Worm (Caenorhabditis elegans): ENCODE measurements around the gene scl-9.

Gene scl-9

ce11 chrIV:13016820-13017219, 30.1 kb upstream of the scl-9 start:
- TF ChIP-seq ama-1 (optimal IDR thresholded peaks at IDR 0.05) (no peak), flt-1 (GFP tag; IDR thresholded peaks at IDR 0.05) (no peak), tbx-11 (GFP tag; IDR thresholded peaks at IDR 0.05) (no peak), F13C5.2 (tag; optimal IDR thresholded peaks at IDR 0.05) (no peak), hmg-4 (GFP tag; optimal IDR thresholded peaks at IDR 0.05) (no peak), ets-7 (tag; optimal IDR thresholded peaks at IDR 0.05) (no peak), hnd-1 (tag; optimal IDR thresholded peaks at IDR 0.05) (no peak), pes-1 (GFP tag; IDR thresholded peaks at IDR 0.05) (no peak), tra-4 (tag; optimal IDR thresholded peaks at IDR 0.05) (no peak), aly-1 (tag; optimal IDR thresholded peaks at IDR 0.05) (no peak), ceh-13 (GFP tag; optimal IDR thresholded peaks at IDR 0.05) (no peak), scrt-1 (GFP tag; IDR thresholded peaks at IDR 0.05) (no peak), hmbx-1 (tag; optimal IDR thresholded peaks at IDR 0.05) (no peak), ceh-36 (tag; optimal IDR thresholded peaks at IDR 0.05) (no peak)

- TF ChIP-seq ama-1 (optimal IDR thresholded peaks at IDR 0.05) (no peak), F13C5.2 (tag; optimal IDR thresholded peaks at IDR 0.05) (no peak), pes-1 (GFP tag; IDR thresholded peaks at IDR 0.05) (no peak), ets-7 (tag; optimal IDR thresholded peaks at IDR 0.05) (no peak), sea-1 (GFP tag; conservative IDR thresholded peaks at IDR 0.05) (no peak), hnd-1 (tag; optimal IDR thresholded peaks at IDR 0.05) (no peak), ceh-13 (GFP tag; optimal IDR thresholded peaks at IDR 0.05) (no peak), tbx-11 (GFP tag; IDR thresholded peaks at IDR 0.05) (no peak), flt-1 (GFP tag; IDR thresholded peaks at IDR 0.05) (no peak), scrt-1 (GFP tag; IDR thresholded peaks at IDR 0.05) (no peak), hmbx-1 (tag; optimal IDR thresholded peaks at IDR 0.05) (no peak), tra-4 (tag; optimal IDR thresholded peaks at IDR 0.05) (no peak), B0310.2 (tag; optimal IDR thresholded peaks at IDR 0.05) (no peak), tbx-37 (GFP tag; conservative IDR thresholded peaks at IDR 0.05) (no peak), aly-1 (tag; optimal IDR thresholded peaks at IDR 0.05) (no peak), hmg-4 (GFP tag; optimal IDR thresholded peaks at IDR 0.05) (no peak), ceh-36 (tag; optimal IDR thresholded peaks at IDR 0.05) (no peak)
These were observed 25.9 kb upstream of the scl-9 start for ce11 chrIV:13021006-13021405.

- TF ChIP-seq flt-1 (GFP tag; IDR thresholded peaks at IDR 0.05) (no peak), hnd-1 (tag; optimal IDR thresholded peaks at IDR 0.05) (no peak), hmbx-1 (tag; optimal IDR thresholded peaks at IDR 0.05) (no peak), pes-1 (GFP tag; IDR thresholded peaks at IDR 0.05) (0 out of 2 replicates have a peak, but pooled peaks have one; percentile 15), hmg-4 (GFP tag; optimal IDR thresholded peaks at IDR 0.05) (peak; percentile 16)
These were observed 24.1 kb upstream of the scl-9 start for ce11 chrIV:13022892-13023291.

DNA sequence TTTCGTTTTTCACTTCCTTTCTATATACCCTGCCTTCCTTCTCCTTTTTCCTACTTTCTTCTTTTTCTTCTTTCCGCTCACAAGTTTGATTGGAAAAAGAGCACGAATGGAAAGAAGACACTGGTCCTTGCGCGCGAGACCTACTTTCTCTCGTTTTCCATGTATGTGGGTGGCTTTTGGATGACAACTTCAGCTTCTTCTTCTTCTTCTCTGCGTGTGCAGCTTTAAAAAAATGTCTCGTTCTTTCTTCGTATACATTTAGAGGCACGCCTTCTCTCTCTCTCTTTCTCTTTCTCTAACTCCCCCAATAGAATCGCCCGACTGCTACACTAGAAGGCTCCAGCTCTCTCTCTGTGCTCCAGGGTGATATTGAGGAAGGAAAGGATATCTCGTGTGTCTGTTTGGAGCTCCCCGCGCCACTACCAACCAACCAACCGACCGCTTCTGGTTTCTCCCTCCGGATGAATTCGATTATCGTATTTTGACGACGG, 21.1 kb upstream of the scl-9 start:
- TF ChIP-seq hmg-4 (GFP tag; optimal IDR thresholded peaks at IDR 0.05), result no peak
- TF ChIP-seq scrt-1 (GFP tag; IDR thresholded peaks at IDR 0.05), result no peak
- no peak for TF ChIP-seq tbx-37 (GFP tag; conservative IDR thresholded peaks at IDR 0.05)
- no peak for TF ChIP-seq ets-7 (tag; optimal IDR thresholded peaks at IDR 0.05)
- no peak for TF ChIP-seq sea-1 (GFP tag; conservative IDR thresholded peaks at IDR 0.05)
- no peak for TF ChIP-seq hmbx-1 (tag; optimal IDR thresholded peaks at IDR 0.05)
- TF ChIP-seq tra-4 (tag; optimal IDR thresholded peaks at IDR 0.05), result no peak
- no peak for TF ChIP-seq F13C5.2 (tag; optimal IDR thresholded peaks at IDR 0.05)
- no peak for TF ChIP-seq ceh-13 (GFP tag; optimal IDR thresholded peaks at IDR 0.05)
- no peak for TF ChIP-seq pes-1 (GFP tag; IDR thresholded peaks at IDR 0.05)
- no peak for TF ChIP-seq ama-1 (optimal IDR thresholded peaks at IDR 0.05)
- no peak for TF ChIP-seq B0310.2 (tag; optimal IDR thresholded peaks at IDR 0.05)
- no peak for TF ChIP-seq tbx-11 (GFP tag; IDR thresholded peaks at IDR 0.05)
- no peak for TF ChIP-seq hnd-1 (tag; optimal IDR thresholded peaks at IDR 0.05)
- TF ChIP-seq aly-1 (tag; optimal IDR thresholded peaks at IDR 0.05), result no peak

- TF ChIP-seq ceh-36 (tag; optimal IDR thresholded peaks at IDR 0.05), result no peak
- TF ChIP-seq hmg-4 (GFP tag; optimal IDR thresholded peaks at IDR 0.05), result no peak
These were observed 20.2 kb upstream of the scl-9 start for ce11 chrIV:13026762-13027161.

DNA sequence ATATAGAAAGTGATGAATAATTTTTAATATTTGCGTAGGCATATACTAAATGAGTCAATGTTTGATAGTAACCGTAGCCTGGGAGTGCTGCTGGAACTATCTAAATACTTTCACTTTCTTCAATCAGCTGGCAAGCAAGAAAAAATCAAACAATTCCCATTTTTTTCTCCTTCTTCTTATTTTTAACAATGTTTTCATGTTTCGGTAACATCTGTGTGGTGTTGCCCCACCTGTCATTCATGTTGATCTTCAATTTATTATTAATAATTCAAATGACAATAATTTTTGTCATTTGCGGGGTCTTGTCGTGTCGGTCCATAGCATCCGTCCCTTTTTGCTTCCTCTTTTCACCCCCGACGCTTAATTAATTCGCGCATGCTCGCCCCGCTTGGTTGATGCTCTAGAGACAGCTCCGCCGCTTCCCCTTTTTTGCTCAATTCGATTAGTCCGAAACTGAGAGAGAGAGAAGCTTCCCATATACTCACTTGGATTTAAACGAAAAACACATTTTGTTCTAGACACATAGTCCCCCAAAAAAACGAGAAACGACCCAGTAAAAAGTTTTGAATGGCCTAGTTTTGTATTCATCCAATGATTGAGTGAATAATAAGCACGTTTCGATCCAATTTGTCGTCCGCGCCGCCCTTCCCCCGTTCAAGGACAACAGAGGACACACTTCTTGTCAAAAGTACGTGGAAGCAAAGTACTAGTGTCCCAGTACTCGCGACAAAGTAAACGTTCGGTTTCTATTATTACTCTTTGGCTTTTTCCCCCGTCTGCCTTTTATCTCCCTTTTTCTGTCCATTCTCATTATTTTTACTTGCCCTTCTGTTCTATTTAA, 18.9 kb upstream of the scl-9 start:
- TF ChIP-seq hmg-4 (GFP tag; optimal IDR thresholded peaks at IDR 0.05) (peak; percentile 16), sea-1 (GFP tag; conservative IDR thresholded peaks at IDR 0.05) (0 out of 2 replicates have a peak, but pooled peaks have one; percentile 18), flt-1 (GFP tag; IDR thresholded peaks at IDR 0.05) (no peak)

- TF ChIP-seq hnd-1 (tag; optimal IDR thresholded peaks at IDR 0.05) (no peak), tbx-37 (GFP tag; conservative IDR thresholded peaks at IDR 0.05) (no peak), scrt-1 (GFP tag; IDR thresholded peaks at IDR 0.05) (no peak), sea-1 (GFP tag; conservative IDR thresholded peaks at IDR 0.05) (no peak), aly-1 (tag; optimal IDR thresholded peaks at IDR 0.05) (no peak), flt-1 (GFP tag; IDR thresholded peaks at IDR 0.05) (no peak)
These were observed 17.9 kb upstream of the scl-9 start for ce11 chrIV:13028746-13029673.

Data from whole organism, early embryonic.